Worm (Caenorhabditis elegans) whole organism, late embryonic: ENCODE results near the gene F31F6.3.

Experiments
- ama-1 ChIP-seq: fragments of 150-350 bp; optimal IDR thresholded peaks from 2 replicates; lab custom pipeline; 2014
- ceh-14 ChIP-seq: sonication (generic microtip); optimal IDR thresholded peaks from 2 replicates; lab custom pipeline; 2016; ENCODE audit warnings: missing genotype, missing genetic modification characterization, missing compliant biosample characterization
- dmd-4 ChIP-seq: sonication (generic microtip); optimal IDR thresholded peaks from 2 replicates; lab custom pipeline; 2016; ENCODE audit warnings: borderline replicate concordance, missing genetic modification characterization, missing compliant biosample characterization
- elt-4 ChIP-seq: sonication (generic microtip); optimal IDR thresholded peaks from 2 replicates; lab custom pipeline; 2016; ENCODE audit warnings: missing genetic modification characterization, missing compliant biosample characterization
- ets-4 ChIP-seq: sonication (generic microtip); optimal IDR thresholded peaks from 2 replicates; lab custom pipeline; 2016; ENCODE audit warnings: missing genetic modification characterization, missing compliant biosample characterization
- fax-1 ChIP-seq: sonication (generic microtip); optimal IDR thresholded peaks from 2 replicates; lab custom pipeline; 2016; ENCODE audit warnings: missing genotype, missing genetic modification characterization, missing compliant biosample characterization
- fkh-6 ChIP-seq: sonication (generic microtip); optimal IDR thresholded peaks from 2 replicates; lab custom pipeline; 2016; ENCODE audit warnings: missing genetic modification characterization, missing compliant biosample characterization
- npax-4 ChIP-seq: sonication (generic microtip); optimal IDR thresholded peaks from 2 replicates; lab custom pipeline; 2016; ENCODE audit warnings: missing genetic modification characterization, missing compliant biosample characterization
- pag-3 ChIP-seq: sonication (generic microtip); optimal IDR thresholded peaks from 2 replicates; lab custom pipeline; 2016; ENCODE audit warnings: missing compliant biosample characterization, missing genetic modification characterization, borderline replicate concordance
- pha-4 ChIP-seq: fragments of 150-350 bp; optimal IDR thresholded peaks from 2 replicates; lab custom pipeline; 2018; ENCODE audit warnings: missing biosample characterization, missing genetic modification reagents, missing genetic modification characterization
- pqm-1 ChIP-seq: sonication (generic microtip); optimal IDR thresholded peaks from 2 replicates; lab custom pipeline; 2016; ENCODE audit warnings: missing genetic modification characterization, missing compliant biosample characterization
- sox-4 ChIP-seq: sonication (generic microtip); optimal IDR thresholded peaks from 2 replicates; lab custom pipeline; 2017; ENCODE audit warnings: mild to moderate bottlenecking, missing genetic modification characterization, inconsistent platforms, missing compliant biosample characterization
- syd-9 ChIP-seq: sonication (generic microtip); optimal IDR thresholded peaks from 2 replicates; lab custom pipeline; 2016; ENCODE audit warnings: mild to moderate bottlenecking, missing genetic modification characterization, moderate library complexity, missing compliant biosample characterization

DNA sequence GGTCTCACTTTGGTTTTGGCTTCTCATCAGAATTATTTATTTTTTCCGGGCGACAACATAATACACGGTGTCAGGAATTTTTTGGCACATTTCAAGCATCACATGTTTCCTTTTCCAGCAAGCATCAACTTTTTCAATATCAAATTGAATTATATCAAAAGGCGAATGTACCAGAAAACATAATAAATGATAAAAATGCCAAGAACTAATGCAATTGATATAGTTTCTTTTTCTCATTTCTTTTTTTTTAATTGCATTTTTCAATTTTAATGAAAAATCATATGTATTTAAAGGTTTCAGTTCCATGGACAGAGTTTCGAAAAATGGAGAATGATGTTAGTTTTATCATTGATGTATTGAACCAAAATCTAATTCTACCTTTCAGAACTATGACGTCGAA, 41.1 kb downstream of the F31F6.3 start, which contains the start of gene dpf-2:
- TF ChIP-seq pha-4 (tag; lab: Kevin White, UChicago), result no peak
- no peak for TF ChIP-seq pqm-1 (tag; lab: Kevin White, UChicago)
- no peak for TF ChIP-seq npax-4 (tag; lab: Kevin White, UChicago)
- TF ChIP-seq ama-1, result no peak
- no peak for TF ChIP-seq sox-4 (tag; lab: Kevin White, UChicago)
- no peak for TF ChIP-seq ets-4 (tag; lab: Kevin White, UChicago)
- no peak for TF ChIP-seq ceh-14
- no peak for TF ChIP-seq fax-1 (tag; lab: Kevin White, UChicago)
- TF ChIP-seq syd-9 (tag; lab: Kevin White, UChicago), result no peak
- TF ChIP-seq elt-4 (tag; lab: Kevin White, UChicago), result no peak
- TF ChIP-seq fkh-6 (tag; lab: Kevin White, UChicago), result no peak
- TF ChIP-seq dmd-4 (tag; lab: Kevin White, UChicago), result no peak
- TF ChIP-seq pag-3, result no peak
